Worm (Caenorhabditis elegans): ENCODE results near the gene abu-4.
A peak's percentile ranks its signal among the peaks of the same experiment; 100 is the strongest.

The abu-4 gene

ce11 chrV:2259750-2260149 is 14.9 kb upstream of the abu-4 start, which contains the start of gene nhr-182 (continued):
- TF ChIP-seq nhr-19 (GFP tag; conservative IDR thresholded peaks at IDR 0.05) (no peak; the same call in 1 of the 2 replicates), lin-15B (tag; optimal IDR thresholded peaks at IDR 0.05) (no peak), aha-1 (tag; optimal IDR thresholded peaks at IDR 0.05) (no peak), lsy-2 (tag; optimal IDR thresholded peaks at IDR 0.05) (peak; percentile 2 to 43), ztf-11 (tag; optimal IDR thresholded peaks at IDR 0.05) (no peak), blmp-1 (tag; optimal IDR thresholded peaks at IDR 0.05) (peak; percentile 61), aly-2 (tag; optimal IDR thresholded peaks at IDR 0.05) (no peak), snpc-4 (tag; optimal IDR thresholded peaks at IDR 0.05) (no peak), alr-1 (tag; optimal IDR thresholded peaks at IDR 0.05; ENCODE audit: borderline replicate concordance) (no peak), nhr-20 (tag; optimal IDR thresholded peaks at IDR 0.05) (peak; percentile 92), ztf-4 (tag; optimal IDR thresholded peaks at IDR 0.05) (no peak), efl-1 (optimal IDR thresholded peaks at IDR 0.05) (peak; percentile 36 to 51), efl-1 (GFP tag; optimal IDR thresholded peaks at IDR 0.05 in 1 of 2) (no peak), hlh-17 (GFP tag; optimal IDR thresholded peaks at IDR 0.05; ENCODE audit: borderline replicate concordance) (no peak), ets-5 (GFP tag; IDR thresholded peaks at IDR 0.05) (no peak), hlh-4 (tag; optimal IDR thresholded peaks at IDR 0.05) (no peak), fkh-4 (tag; optimal IDR thresholded peaks at IDR 0.05; ENCODE audit: borderline replicate concordance) (no peak), nhr-237 (tag; optimal IDR thresholded peaks at IDR 0.05) (no peak), nhr-28 (tag; optimal IDR thresholded peaks at IDR 0.05) (no peak), ceh-8 (GFP tag; optimal IDR thresholded peaks at IDR 0.05) (no peak), tlp-1 (tag; optimal IDR thresholded peaks at IDR 0.05) (no peak), ceh-90 (tag; optimal IDR thresholded peaks at IDR 0.05) (no peak), ceh-82 (tag; optimal IDR thresholded peaks at IDR 0.05) (no peak), elt-2 (tag; optimal IDR thresholded peaks at IDR 0.05) (no peak), sptf-1 (tag; optimal IDR thresholded peaks at IDR 0.05) (no peak), sup-37 (GFP tag; optimal IDR thresholded peaks at IDR 0.05) (no peak), efl-3 (GFP tag; optimal IDR thresholded peaks at IDR 0.05) (no peak), egl-27 (tag; optimal IDR thresholded peaks at IDR 0.05) (no peak), skn-1 (tag; optimal IDR thresholded peaks at IDR 0.05) (peak; percentile 97), hpl-2 (GFP tag; optimal IDR thresholded peaks at IDR 0.05) (no peak), nhr-12 (tag; optimal IDR thresholded peaks at IDR 0.05) (no peak), nhr-47 (tag; optimal IDR thresholded peaks at IDR 0.05) (no peak), lin-35 (GFP tag; optimal IDR thresholded peaks at IDR 0.05) (peak in 1 of 2 experiments; percentile 56), nhr-77 (tag; optimal IDR thresholded peaks at IDR 0.05) (no peak), snu-23 (GFP tag; optimal IDR thresholded peaks at IDR 0.05) (peak; percentile 57), ces-1 (GFP tag; optimal IDR thresholded peaks at IDR 0.05) (no peak), mep-1 (tag; optimal IDR thresholded peaks at IDR 0.05) (peak; percentile 34), rnt-1 (tag; optimal IDR thresholded peaks at IDR 0.05) (peak; percentile 1), C16A3.4 (tag; optimal IDR thresholded peaks at IDR 0.05) (no peak), lin-13 (GFP tag; optimal IDR thresholded peaks at IDR 0.05) (no peak), tbx-2 (tag; optimal IDR thresholded peaks at IDR 0.05) (peak; percentile 24), dsc-1 (tag; optimal IDR thresholded peaks at IDR 0.05) (no peak), irx-1 (tag; optimal IDR thresholded peaks at IDR 0.05) (no peak), dpl-1 (GFP tag; optimal IDR thresholded peaks at IDR 0.05) (peak in 1 of 3 experiments; percentile 20), lir-3 (tag; optimal IDR thresholded peaks at IDR 0.05; ENCODE audit: poor library complexity) (no peak), ama-1 (optimal IDR thresholded peaks at IDR 0.05) (no peak), unc-98 (GFP tag; IDR thresholded peaks at IDR 0.05) (no peak), mdl-1 (tag; optimal IDR thresholded peaks at IDR 0.05) (no peak), unc-30 (tag; optimal IDR thresholded peaks at IDR 0.05) (no peak), vab-15 (tag; optimal IDR thresholded peaks at IDR 0.05) (no peak), nhr-76 (tag; optimal IDR thresholded peaks at IDR 0.05) (no peak), egl-13 (tag; optimal IDR thresholded peaks at IDR 0.05) (no peak), pqm-1 (tag; optimal IDR thresholded peaks at IDR 0.05) (no peak), nhr-84 (tag; optimal IDR thresholded peaks at IDR 0.05) (no peak), mef-2 (tag; optimal IDR thresholded peaks at IDR 0.05) (no peak)

Data from whole organism, L1 larva.